Worm (Caenorhabditis elegans) whole organism, late embryonic: ENCODE data around the gene C24H11.1.

ENCODE experiments used
- C08G9.2 ChIP-seq: sonication (generic microtip); optimal IDR thresholded peaks from 2 replicates; lab custom pipeline; 2016; ENCODE audit warnings: mild to moderate bottlenecking, missing genetic modification characterization, moderate library complexity, missing compliant biosample characterization
- K02D7.2 ChIP-seq: sonication (generic microtip); optimal IDR thresholded peaks from 2 replicates; lab custom pipeline; 2017; ENCODE audit warnings: mild to moderate bottlenecking, missing genetic modification characterization, missing compliant biosample characterization
- K09A11.1 ChIP-seq: sonication (generic microtip); optimal IDR thresholded peaks from 2 replicates; lab custom pipeline; 2017; ENCODE audit warnings: antibody characterized with exemption, mild to moderate bottlenecking, missing genetic modification characterization, missing compliant biosample characterization; ENCODE audit not compliant: insufficient read depth
- Y22D7AL.16 ChIP-seq: sonication (generic microtip); optimal IDR thresholded peaks from 2 replicates; lab custom pipeline; 2016; ENCODE audit warnings: missing genetic modification characterization, missing compliant biosample characterization
- ceh-18 ChIP-seq: sonication (generic microtip); optimal IDR thresholded peaks from 2 replicates; lab custom pipeline; 2016; ENCODE audit warnings: missing genetic modification characterization, missing compliant biosample characterization
- ceh-19 ChIP-seq: fragments of 200-800 bp; sonication (Bioruptor generic); optimal IDR thresholded peaks from 2 replicates; lab custom pipeline; 2018; ENCODE audit warnings: mild to moderate bottlenecking, missing genetic modification characterization, missing compliant biosample characterization
- ceh-22 ChIP-seq: sonication (generic microtip); optimal IDR thresholded peaks from 2 replicates; lab custom pipeline; 2017; ENCODE audit warnings: missing biosample characterization, missing genetic modification characterization
- ceh-31 ChIP-seq: sonication (generic microtip); optimal IDR thresholded peaks from 2 replicates; lab custom pipeline; 2016; ENCODE audit warnings: missing genetic modification characterization, missing compliant biosample characterization
- ceh-34 ChIP-seq: sonication (generic microtip); optimal IDR thresholded peaks from 2 replicates; lab custom pipeline; 2016; ENCODE audit warnings: mild to moderate bottlenecking, missing genetic modification characterization, missing compliant biosample characterization
- ceh-45 ChIP-seq: fragments of 200-800 bp; sonication (Bioruptor generic); IDR thresholded peaks from 2 replicates; pipeline ENCODE4 v1.3.6; 2022; ENCODE audit warnings: missing genetic modification reagents, missing genetic modification characterization, missing compliant biosample characterization
- ceh-48 ChIP-seq: sonication (generic microtip); optimal IDR thresholded peaks from 2 replicates; lab custom pipeline; 2016; ENCODE audit warnings: missing genetic modification characterization, inconsistent platforms, missing compliant biosample characterization
- ceh-9 ChIP-seq: sonication (generic microtip); optimal IDR thresholded peaks from 2 replicates; lab custom pipeline; 2016; ENCODE audit warnings: mild to moderate bottlenecking, missing genetic modification characterization, inconsistent platforms, missing compliant biosample characterization
- dmd-4 ChIP-seq: sonication (generic microtip); optimal IDR thresholded peaks from 2 replicates; lab custom pipeline; 2016; ENCODE audit warnings: borderline replicate concordance, missing genetic modification characterization, missing compliant biosample characterization
- ets-4 ChIP-seq: sonication (generic microtip); optimal IDR thresholded peaks from 2 replicates; lab custom pipeline; 2016; ENCODE audit warnings: missing genetic modification characterization, missing compliant biosample characterization
- eyg-1 ChIP-seq: sonication (generic microtip); optimal IDR thresholded peaks from 2 replicates; lab custom pipeline; 2016; ENCODE audit warnings: missing genotype, missing genetic modification characterization, missing compliant biosample characterization
- fax-1 ChIP-seq: sonication (generic microtip); optimal IDR thresholded peaks from 2 replicates; lab custom pipeline; 2016; ENCODE audit warnings: missing genotype, missing genetic modification characterization, missing compliant biosample characterization
- fkh-10 ChIP-seq: fragments of 150-350 bp; optimal IDR thresholded peaks from 2 replicates; lab custom pipeline; 2014; ENCODE audit warnings: missing biosample characterization, missing genetic modification reagents, missing genetic modification characterization
- fkh-6 ChIP-seq: sonication (generic microtip); optimal IDR thresholded peaks from 2 replicates; lab custom pipeline; 2016; ENCODE audit warnings: missing genetic modification characterization, missing compliant biosample characterization
- gmeb-2 ChIP-seq: sonication (generic microtip); optimal IDR thresholded peaks from 2 replicates; lab custom pipeline; 2016; ENCODE audit warnings: missing genetic modification characterization, inconsistent platforms, missing compliant biosample characterization
- hlh-13 ChIP-seq: fragments of 200-800 bp; sonication (Bioruptor generic); optimal IDR thresholded peaks from 2 replicates; lab custom pipeline; 2018; ENCODE audit warnings: mild to moderate bottlenecking, missing genetic modification characterization, missing compliant biosample characterization
- hlh-15 ChIP-seq: sonication (generic microtip); optimal IDR thresholded peaks from 2 replicates; lab custom pipeline; 2016; ENCODE audit warnings: missing genetic modification characterization, missing compliant biosample characterization
- hlh-6 ChIP-seq: sonication (generic microtip); optimal IDR thresholded peaks from 2 replicates; lab custom pipeline; 2016; ENCODE audit warnings: missing genotype, missing genetic modification characterization, missing compliant biosample characterization
- hlh-8 ChIP-seq: sonication (generic microtip); optimal IDR thresholded peaks from 2 replicates; lab custom pipeline; 2016; ENCODE audit warnings: missing genotype, missing genetic modification characterization, missing compliant biosample characterization
- mec-3 ChIP-seq: sonication (generic microtip); optimal IDR thresholded peaks from 2 replicates; lab custom pipeline; 2016; ENCODE audit warnings: borderline replicate concordance, missing genetic modification characterization, missing compliant biosample characterization
- nfya-1 ChIP-seq: sonication (generic microtip); optimal IDR thresholded peaks from 2 replicates; lab custom pipeline; 2017; ENCODE audit warnings: missing genetic modification characterization, mild to moderate bottlenecking, missing compliant biosample characterization, antibody characterized with exemption, moderate library complexity
- nhr-11 ChIP-seq: fragments of 150-350 bp; optimal IDR thresholded peaks from 2 replicates; lab custom pipeline; 2014; ENCODE audit warnings: missing biosample characterization, missing genetic modification characterization
- pat-9 ChIP-seq: fragments of 200-800 bp; sonication (Bioruptor generic); optimal IDR thresholded peaks from 2 replicates; lab custom pipeline; 2018; ENCODE audit warnings: mild to moderate bottlenecking, missing genetic modification characterization, moderate library complexity, missing compliant biosample characterization
- pax-1 ChIP-seq: fragments of 150-350 bp; optimal IDR thresholded peaks from 2 replicates; lab custom pipeline; 2014; ENCODE audit warnings: missing biosample characterization, missing genetic modification characterization
- pha-4 ChIP-seq: fragments of 150-350 bp; optimal IDR thresholded peaks from 2 replicates; lab custom pipeline; 2018; ENCODE audit warnings: missing biosample characterization, missing genetic modification reagents, missing genetic modification characterization
- ref-2 ChIP-seq: sonication (generic microtip); optimal IDR thresholded peaks from 2 replicates; lab custom pipeline; 2016; ENCODE audit warnings: missing genetic modification characterization, missing compliant biosample characterization
- sox-4 ChIP-seq: sonication (generic microtip); optimal IDR thresholded peaks from 2 replicates; lab custom pipeline; 2017; ENCODE audit warnings: mild to moderate bottlenecking, missing genetic modification characterization, inconsistent platforms, missing compliant biosample characterization
- syd-9 ChIP-seq: sonication (generic microtip); optimal IDR thresholded peaks from 2 replicates; lab custom pipeline; 2016; ENCODE audit warnings: mild to moderate bottlenecking, missing genetic modification characterization, moderate library complexity, missing compliant biosample characterization
- tbx-2 ChIP-seq: sonication (generic microtip); optimal IDR thresholded peaks from 2 replicates; lab custom pipeline; 2016; ENCODE audit warnings: missing genetic modification characterization, missing compliant biosample characterization
- tbx-7 ChIP-seq: sonication (generic microtip); optimal IDR thresholded peaks from 2 replicates; lab custom pipeline; 2016; ENCODE audit warnings: missing genotype, missing genetic modification characterization, missing compliant biosample characterization
- ttx-3 ChIP-seq: sonication (generic microtip); optimal IDR thresholded peaks from 2 replicates; lab custom pipeline; 2016; ENCODE audit warnings: missing genetic modification reagents, missing genetic modification characterization, missing compliant biosample characterization
- unc-86 ChIP-seq: sonication (generic microtip); optimal IDR thresholded peaks from 2 replicates; lab custom pipeline; 2016; ENCODE audit warnings: missing genetic modification characterization, missing compliant biosample characterization

The C24H11.1 gene

DNA sequence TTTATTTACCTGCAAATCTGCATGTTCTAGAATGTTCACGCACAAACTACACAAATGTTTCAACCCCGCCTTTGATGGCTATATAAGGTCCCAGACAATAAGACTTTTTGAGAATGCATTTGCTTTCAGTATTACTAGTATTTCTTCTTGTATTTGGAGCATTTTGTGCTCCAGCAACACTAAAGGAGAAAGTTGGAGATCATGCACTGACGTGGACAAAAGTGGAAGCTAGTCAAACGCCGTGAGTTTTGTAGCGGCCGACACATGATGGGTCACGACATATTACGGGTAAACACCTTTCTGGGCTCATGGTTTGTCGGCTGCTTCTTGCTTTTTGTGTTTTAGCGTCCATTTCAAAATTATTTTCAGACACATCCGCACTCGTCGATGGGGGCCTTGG, 23.0 kb downstream of the C24H11.1 start, which contains the start of gene C18D11.6:
Gene C18D11.6, plus strand, starts transcription at position 110 of the 400 bp plus-strand sequence.
- TF ChIP-seq ceh-9 (tag; lab: Kevin White, UChicago) (no peak), ets-4 (no peak), fkh-10 (no peak), ttx-3 (tag; lab: Kevin White, UChicago) (no peak), tbx-7 (tag; lab: Kevin White, UChicago) (no peak), pax-1 (tag; lab: Kevin White, UChicago) (no peak), gmeb-2 (tag; lab: Kevin White, UChicago) (no peak)

DNA sequence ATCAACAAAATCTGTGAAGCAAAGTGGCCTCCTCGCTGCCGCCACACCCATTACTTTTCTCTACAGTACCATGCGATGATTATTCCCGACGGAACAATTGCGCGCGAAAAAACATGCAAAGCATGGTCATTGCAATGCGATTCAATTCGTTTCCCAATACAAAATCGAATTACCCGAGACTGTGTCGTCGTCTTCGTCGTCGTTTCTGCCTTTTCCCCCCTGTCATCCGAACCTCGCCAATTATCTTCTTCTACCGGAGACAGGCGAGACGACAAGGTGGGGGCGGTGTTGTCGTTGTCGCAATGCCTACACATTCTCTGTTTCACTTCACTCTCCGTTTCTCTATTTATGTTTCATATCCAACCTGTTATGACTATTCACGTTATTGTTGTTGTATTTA, 24.4 kb downstream of the C24H11.1 start:
- no peak for TF ChIP-seq Y22D7AL.16 (tag; lab: Kevin White, UChicago)
- no peak for TF ChIP-seq unc-86 (tag; lab: Kevin White, UChicago)
- peak; percentile 30 for TF ChIP-seq ref-2 (tag; lab: Kevin White, UChicago)
- peak; percentile 9 for TF ChIP-seq hlh-6 (tag; lab: Kevin White, UChicago)
- TF ChIP-seq nhr-11 (tag; lab: Kevin White, UChicago), result no peak
- peak; percentile 63 for TF ChIP-seq ceh-31 (tag; lab: Kevin White, UChicago)
- no peak for TF ChIP-seq eyg-1 (tag; lab: Kevin White, UChicago)
- TF ChIP-seq tbx-7 (tag; lab: Kevin White, UChicago), result no peak
- TF ChIP-seq, all 69 proteins: peak for 3

DNA sequence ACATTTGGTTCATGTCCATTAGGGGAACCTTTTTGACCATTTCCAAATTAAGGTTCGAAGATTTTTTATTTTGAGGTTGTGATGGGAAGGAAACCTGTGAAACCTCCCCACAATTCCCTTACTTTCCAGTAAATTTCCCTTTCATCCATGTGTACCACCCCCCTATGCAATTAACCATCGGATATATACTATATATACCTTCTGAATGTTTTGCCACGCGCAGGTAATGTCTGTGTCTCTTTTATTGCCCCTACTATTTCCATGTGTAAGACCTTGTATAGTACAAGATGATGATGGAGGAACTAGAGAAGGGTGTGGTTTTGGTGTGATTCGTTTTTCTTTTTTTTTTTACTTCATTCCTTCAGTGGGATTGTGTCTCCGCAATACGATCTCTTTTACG, 27.2 kb downstream of the C24H11.1 start:
- TF ChIP-seq hlh-15 (no peak), K02D7.2 (peak; percentile 12)

DNA sequence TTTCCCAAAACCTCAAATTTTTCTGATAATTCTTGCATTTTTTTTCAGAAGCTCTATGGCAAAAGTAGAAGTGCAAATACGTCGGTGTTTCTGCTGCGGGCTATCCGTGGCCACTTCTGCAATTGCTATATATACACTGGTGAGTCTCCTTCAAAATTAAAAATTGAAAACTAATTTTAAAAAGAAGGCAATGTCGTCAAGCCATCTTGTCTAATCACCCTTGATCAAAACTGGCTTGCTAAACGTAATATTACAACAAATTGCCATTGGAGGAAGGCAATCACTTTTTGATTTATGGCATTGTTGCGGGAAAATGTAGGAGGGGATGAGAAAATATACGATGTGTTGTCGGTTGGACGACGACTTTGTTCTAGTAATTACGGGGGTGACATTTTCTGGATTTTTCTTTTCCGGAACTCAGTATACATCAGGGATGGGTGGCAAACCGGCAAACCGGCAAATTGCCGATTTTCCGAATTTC, 29.1 kb downstream of the C24H11.1 start, which contains the start of gene C18D11.1:
Gene C18D11.1, plus strand, starts transcription at position 51 of the 481 bp plus-strand sequence.
- no peak for TF ChIP-seq nhr-11 (tag; lab: Kevin White, UChicago)
- TF ChIP-seq ceh-9 (tag; lab: Kevin White, UChicago), result no peak
- no peak for TF ChIP-seq pat-9
- TF ChIP-seq nfya-1 (tag; lab: Kevin White, UChicago), result no peak
- TF ChIP-seq C08G9.2 (tag; lab: Kevin White, UChicago), result no peak
- no peak for TF ChIP-seq ceh-34 (tag; lab: Kevin White, UChicago)
- TF ChIP-seq K09A11.1 (tag; lab: Kevin White, UChicago), result no peak
- no peak for TF ChIP-seq pha-4
- TF ChIP-seq ceh-18 (tag; lab: Kevin White, UChicago), result no peak
- no peak for TF ChIP-seq hlh-13 (GFP tag; lab: Kevin White, UChicago)
- TF ChIP-seq fkh-6 (tag; lab: Kevin White, UChicago), result no peak
- no peak for TF ChIP-seq ref-2 (tag; lab: Kevin White, UChicago)
- TF ChIP-seq K02D7.2, result no peak
- no peak for TF ChIP-seq ceh-45
- TF ChIP-seq tbx-2 (tag; lab: Kevin White, UChicago), result no peak
- TF ChIP-seq ceh-48 (tag; lab: Kevin White, UChicago), result no peak
- TF ChIP-seq unc-86 (tag; lab: Kevin White, UChicago), result no peak
- TF ChIP-seq eyg-1 (tag; lab: Kevin White, UChicago), result no peak
- TF ChIP-seq ceh-31 (tag; lab: Kevin White, UChicago), result no peak

DNA sequence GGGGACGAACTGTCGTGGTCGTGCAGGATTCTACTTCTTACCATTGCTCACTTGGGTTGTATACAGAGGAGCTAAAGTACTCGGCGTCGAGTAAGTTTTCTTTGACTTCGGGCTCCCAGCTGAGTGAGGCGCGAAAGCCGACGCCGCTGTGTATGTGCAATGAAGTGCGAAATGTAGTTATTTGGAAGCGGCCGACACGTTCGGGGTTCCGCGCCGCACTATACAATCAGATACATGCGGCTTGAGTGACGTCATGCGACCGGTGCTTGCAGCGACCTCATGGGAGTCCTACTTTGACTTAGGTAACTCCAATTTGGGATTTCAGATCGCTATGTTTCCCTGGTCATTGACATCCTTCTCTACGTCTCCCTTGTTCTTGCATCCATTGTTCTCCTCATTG, 30.4 kb downstream of the C24H11.1 start:
- TF ChIP-seq gmeb-2 (tag; lab: Kevin White, UChicago), result no peak
- no peak for TF ChIP-seq fkh-10

DNA sequence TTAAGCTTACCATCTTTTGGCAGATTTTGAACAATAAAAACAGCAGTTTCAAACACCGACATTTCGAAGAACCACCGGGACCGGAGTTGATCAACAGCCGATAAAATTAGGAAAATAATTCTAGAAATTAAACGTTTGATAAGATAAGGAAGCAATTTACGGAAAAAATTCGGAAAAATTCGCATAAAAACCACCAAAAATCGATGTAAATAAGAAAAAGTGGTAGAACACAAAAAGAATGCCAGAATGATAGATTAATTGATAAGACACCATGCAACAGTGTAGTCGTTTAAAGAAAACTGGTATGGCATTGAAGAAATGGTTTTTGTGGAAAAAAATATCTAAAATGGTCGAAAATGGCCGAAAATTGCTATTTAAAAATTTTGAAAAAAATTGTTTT, 34.9 kb downstream of the C24H11.1 start, which contains the start of gene maa-1:
Gene maa-1, minus strand, starts transcription at position 120 of the 400 bp plus-strand sequence.
- TF ChIP-seq hlh-8 (tag; lab: Kevin White, UChicago) (no peak), dmd-4 (tag; lab: Kevin White, UChicago) (no peak), fkh-10 (no peak), ceh-22 (tag; lab: Kevin White, UChicago) (no peak), fax-1 (tag; lab: Kevin White, UChicago) (no peak), sox-4 (tag; lab: Kevin White, UChicago) (no peak), hlh-15 (no peak), ceh-19 (GFP tag; lab: Kevin White, UChicago) (no peak), syd-9 (tag; lab: Kevin White, UChicago) (no peak), mec-3 (tag; lab: Kevin White, UChicago) (no peak), eyg-1 (tag; lab: Kevin White, UChicago) (no peak)
